Worm (Caenorhabditis elegans): ENCODE results near the gene rde-4.

The rde-4 gene

DNA sequence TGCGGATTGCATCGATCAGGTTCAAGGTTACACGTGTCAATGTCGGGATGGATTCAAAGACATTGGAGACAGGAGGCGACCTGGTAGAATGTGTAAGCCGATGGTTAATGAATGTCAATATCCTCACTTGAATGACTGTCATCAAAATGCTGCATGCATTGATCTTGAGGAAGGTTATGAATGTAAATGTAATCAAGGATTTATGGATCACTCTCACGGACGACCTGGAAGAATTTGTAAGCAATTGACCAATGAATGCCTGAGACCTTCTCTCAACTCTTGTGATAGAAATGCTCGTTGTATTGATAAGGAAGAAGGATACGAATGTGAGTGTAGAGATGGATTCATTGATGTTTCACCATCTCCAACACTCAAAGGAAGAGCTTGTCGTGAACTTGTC is 40.4 kb downstream of the rde-4 start:
- TF ChIP-seq zip-5 (tag; optimal IDR thresholded peaks at IDR 0.05) (no peak), tbx-7 (tag; optimal IDR thresholded peaks at IDR 0.05) (no peak), hlh-6 (tag; optimal IDR thresholded peaks at IDR 0.05) (no peak)

DNA sequence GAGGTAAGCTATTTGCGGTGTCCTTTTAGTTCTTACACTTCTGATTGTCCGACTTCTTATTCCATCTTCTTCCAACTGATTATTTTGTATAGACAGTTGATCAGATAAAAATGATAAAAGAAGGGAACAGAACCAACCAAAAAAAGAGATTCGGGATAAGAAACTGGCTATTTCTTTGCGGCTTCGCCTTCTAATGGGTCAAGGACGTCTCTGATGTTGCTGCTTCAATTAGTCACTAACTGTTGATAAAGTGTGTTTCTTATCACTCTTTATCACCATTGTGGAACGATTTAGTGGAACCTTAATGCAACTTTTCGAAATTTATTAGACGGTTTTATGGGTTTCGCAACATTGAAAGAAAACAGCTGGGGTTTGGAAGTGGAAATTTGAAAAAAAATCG is 48.2 kb downstream of the rde-4 start:
- TF ChIP-seq eyg-1 (tag; optimal IDR thresholded peaks at IDR 0.05) (no peak), ref-2 (tag; optimal IDR thresholded peaks at IDR 0.05) (no peak), elt-2 (tag; optimal IDR thresholded peaks at IDR 0.05) (no peak), che-1 (tag; optimal IDR thresholded peaks at IDR 0.05) (no peak), sdc-2 (tag; optimal IDR thresholded peaks at IDR 0.05) (no peak), pqm-1 (tag; optimal IDR thresholded peaks at IDR 0.05) (no peak), gmeb-2 (tag; optimal IDR thresholded peaks at IDR 0.05) (no peak), ceh-24 (tag; optimal IDR thresholded peaks at IDR 0.05) (no peak), fax-1 (tag; optimal IDR thresholded peaks at IDR 0.05) (no peak), ceh-45 (GFP tag; IDR thresholded peaks at IDR 0.05) (no peak), unc-55 (GFP tag; optimal IDR thresholded peaks at IDR 0.05) (no peak), hlh-13 (GFP tag; optimal IDR thresholded peaks at IDR 0.05) (no peak), ttx-3 (tag; optimal IDR thresholded peaks at IDR 0.05) (no peak)

Measured in whole organism, late embryonic.